Fruit fly (Drosophila melanogaster) whole organism, embryonic: ENCODE measurements around the gene CG3662.

Source experiments
- CG10979 ChIP-seq: fragments of 200-800 bp; sonication (Bioruptor generic); optimal IDR thresholded peaks from 2 replicates; lab custom pipeline; 2018; ENCODE audit warnings: missing biosample characterization, mild to moderate bottlenecking, missing genetic modification characterization, moderate library complexity
- CG11093 ChIP-seq: fragments of 200-800 bp; sonication (Bioruptor generic); IDR thresholded peaks from 3 replicates; pipeline ENCODE4 v1.3.6; 2022; ENCODE audit warnings: missing biosample characterization, missing genetic modification characterization
- CG12942 ChIP-seq: fragments of 200-800 bp; sonication (Bioruptor generic); optimal IDR thresholded peaks from 3 replicates; lab custom pipeline; 2016; ENCODE audit warnings: missing biosample characterization, missing genetic modification characterization
- CG13624 ChIP-seq: fragments of 200-800 bp; sonication (Bioruptor generic); optimal IDR thresholded peaks from 2 replicates; lab custom pipeline; 2016; ENCODE audit warnings: missing biosample characterization, missing genetic modification characterization
- CG1529 ChIP-seq: fragments of 200-800 bp; sonication (Bioruptor generic); optimal IDR thresholded peaks from 3 replicates; lab custom pipeline; 2018; ENCODE audit warnings: missing biosample characterization, missing genetic modification characterization
- CG17385 ChIP-seq: fragments of 200-800 bp; sonication (Bioruptor generic); optimal IDR thresholded peaks from 3 replicates; lab custom pipeline; 2018; ENCODE audit warnings: missing biosample characterization, mild to moderate bottlenecking, missing genetic modification characterization
- CG18262 ChIP-seq: fragments of 200-800 bp; optimal IDR thresholded peaks from 3 replicates; lab custom pipeline; 2019; ENCODE audit warnings: missing biosample characterization, mild to moderate bottlenecking, missing genetic modification characterization, moderate library complexity
- CG18619 ChIP-seq: fragments of 200-800 bp; sonication (Bioruptor generic); optimal IDR thresholded peaks from 3 replicates; lab custom pipeline; 2017; ENCODE audit warnings: missing biosample characterization, mild to moderate bottlenecking, missing genetic modification characterization
- CG2129 ChIP-seq: fragments of 200-800 bp; sonication (Bioruptor generic); IDR thresholded peaks from 2 replicates; pipeline ENCODE4 v1.3.6; 2022; ENCODE audit warnings: missing biosample characterization, missing genetic modification characterization; ENCODE audit not compliant: partially characterized antibody
- CG33213 ChIP-seq: fragments of 200-800 bp; sonication (Bioruptor generic); optimal IDR thresholded peaks from 3 replicates; lab custom pipeline; 2016; ENCODE audit warnings: missing biosample characterization, missing genetic modification characterization
- CG42726 ChIP-seq: fragments of 200-800 bp; sonication (Bioruptor generic); IDR thresholded peaks from 2 replicates; pipeline ENCODE4 v1.3.6; 2022; ENCODE audit warnings: missing biosample characterization, missing genetic modification characterization; ENCODE audit not compliant: partially characterized antibody
- CG6175 ChIP-seq: fragments of 200-800 bp; sonication (Bioruptor generic); IDR thresholded peaks from 3 replicates; pipeline ENCODE4 v1.3.6; 2022; ENCODE audit warnings: missing biosample characterization, missing genetic modification characterization
- CG6272 ChIP-seq: fragments of 200-800 bp; sonication (Bioruptor generic); IDR thresholded peaks from 2 replicates; pipeline ENCODE4 v1.3.6; 2022; ENCODE audit warnings: missing biosample characterization, missing genetic modification characterization
- CG6689 ChIP-seq: fragments of 200-800 bp; sonication (Bioruptor generic); IDR thresholded peaks from 2 replicates; pipeline ENCODE4 v1.3.6; 2022; ENCODE audit warnings: missing biosample characterization, missing genetic modification characterization
- CG8944 ChIP-seq: fragments of 200-800 bp; sonication (Bioruptor generic); optimal IDR thresholded peaks from 3 replicates; lab custom pipeline; 2016; ENCODE audit warnings: missing biosample characterization, missing genetic modification characterization
- CG9876 ChIP-seq: fragments of 200-800 bp; sonication (Bioruptor generic); optimal IDR thresholded peaks from 2 replicates; lab custom pipeline; 2016; ENCODE audit warnings: missing biosample characterization, missing genetic modification characterization
- Dad ChIP-seq: fragments of 200-800 bp; sonication (Bioruptor generic); optimal IDR thresholded peaks from 3 replicates; lab custom pipeline; 2016; ENCODE audit warnings: missing biosample characterization, missing genetic modification characterization
- HmgD ChIP-seq: fragments of 200-800 bp; sonication (Bioruptor generic); optimal IDR thresholded peaks from 3 replicates; lab custom pipeline; 2016; ENCODE audit warnings: missing biosample characterization, missing genetic modification characterization
- Hr51 ChIP-seq, 2 experiments: fragments of 200-800 bp; sonication (Bioruptor generic); optimal IDR thresholded peaks; 2 replicates in 1 of 2; 3 replicates in 1 of 2; lab custom pipeline; 2016 to 2018; ENCODE audit warnings: missing biosample characterization in 2 of 2, missing genetic modification characterization in 2 of 2, mild to moderate bottlenecking in 1 of 2, moderate library complexity in 1 of 2
- Hsf ChIP-seq: fragments of 200-800 bp; sonication (Bioruptor generic); optimal IDR thresholded peaks from 3 replicates; lab custom pipeline; 2016; ENCODE audit warnings: missing biosample characterization, missing genetic modification characterization
- Lhr ChIP-seq: fragments of 200-800 bp; sonication (Bioruptor generic); optimal IDR thresholded peaks from 3 replicates; lab custom pipeline; 2017; ENCODE audit warnings: mild to moderate bottlenecking, missing biosample characterization, missing genetic modification reagents, missing genetic modification characterization
- Lpt ChIP-seq: fragments of >200 bp; optimal IDR thresholded peaks from 2 replicates; lab custom pipeline; 2018; ENCODE audit warnings: missing biosample characterization, missing genetic modification characterization
- Neu2 ChIP-seq: fragments of 200-800 bp; sonication (Bioruptor generic); optimal IDR thresholded peaks from 3 replicates; lab custom pipeline; 2016; ENCODE audit warnings: missing biosample characterization, missing genetic modification characterization, borderline replicate concordance
- Opbp ChIP-seq: fragments of 200-800 bp; sonication (Bioruptor generic); IDR thresholded peaks from 3 replicates; pipeline ENCODE4 v1.3.6; 2022; ENCODE audit warnings: missing biosample characterization, missing genetic modification characterization; ENCODE audit not compliant: partially characterized antibody
- Ravus ChIP-seq: fragments of 200-800 bp; sonication (Bioruptor generic); IDR thresholded peaks from 2 replicates; pipeline ENCODE4 v1.3.6; 2022; ENCODE audit warnings: missing biosample characterization, missing genetic modification characterization
- Rx ChIP-seq: fragments of 200-800 bp; sonication (Bioruptor generic); IDR thresholded peaks from 2 replicates; pipeline ENCODE4 v1.3.6; 2022; ENCODE audit warnings: missing biosample characterization, missing genetic modification characterization
- Side ChIP-seq: fragments of 200-800 bp; sonication (Bioruptor generic); optimal IDR thresholded peaks from 2 replicates; lab custom pipeline; 2016; ENCODE audit warnings: missing biosample characterization, missing genetic modification characterization
- Sin3A ChIP-seq: fragments of >200 bp; optimal IDR thresholded peaks from 2 replicates; lab custom pipeline; 2018
- Xbp1 ChIP-seq: fragments of 200-800 bp; sonication (Bioruptor generic); optimal IDR thresholded peaks from 3 replicates; lab custom pipeline; 2016; ENCODE audit warnings: missing biosample characterization, mild to moderate bottlenecking, missing genetic modification characterization
- abd-A ChIP-seq: fragments of 200-800 bp; sonication (Bioruptor generic); optimal IDR thresholded peaks from 3 replicates; lab custom pipeline; 2019; ENCODE audit warnings: missing biosample characterization, mild to moderate bottlenecking, missing genetic modification characterization, moderate library complexity
- ac ChIP-seq: fragments of 200-800 bp; sonication (Bioruptor generic); optimal IDR thresholded peaks from 3 replicates; lab custom pipeline; 2017; ENCODE audit warnings: missing biosample characterization, mild to moderate bottlenecking, missing genetic modification characterization
- ato ChIP-seq: fragments of 200-800 bp; sonication (Bioruptor generic); IDR thresholded peaks from 2 replicates; pipeline ENCODE4 v1.3.6; 2022; ENCODE audit warnings: missing biosample characterization, missing genetic modification characterization; ENCODE audit not compliant: partially characterized antibody
- cad ChIP-seq: fragments of >200 bp; optimal IDR thresholded peaks from 2 replicates; lab custom pipeline; 2017; ENCODE audit warnings: missing biosample characterization, missing genetic modification characterization
- crp ChIP-seq, 2 experiments: fragments of 200-800 bp; sonication (Bioruptor generic); optimal IDR thresholded peaks; 2 replicates in 1 of 2; 3 replicates in 1 of 2; lab custom pipeline; 2017; ENCODE audit warnings: missing biosample characterization in 2 of 2, missing genetic modification characterization in 2 of 2, mild to moderate bottlenecking in 1 of 2, moderate library complexity in 1 of 2
- dm ChIP-seq: fragments of 200-800 bp; sonication (Bioruptor generic); optimal IDR thresholded peaks from 3 replicates; lab custom pipeline; 2016; ENCODE audit warnings: missing biosample characterization, missing genetic modification characterization
- ems ChIP-seq: fragments of 200-800 bp; sonication (Bioruptor generic); optimal IDR thresholded peaks from 3 replicates; lab custom pipeline; 2016; ENCODE audit warnings: missing biosample characterization, missing genetic modification characterization
- ftz-f1 ChIP-seq: fragments of 200-800 bp; sonication (Bioruptor generic); optimal IDR thresholded peaks from 2 replicates; lab custom pipeline; 2016; ENCODE audit warnings: missing biosample characterization, missing genetic modification characterization
- gro ChIP-seq: fragments of 200-800 bp; sonication (Bioruptor generic); optimal IDR thresholded peaks from 2 replicates; lab custom pipeline; 2016; ENCODE audit warnings: missing biosample characterization, missing genetic modification characterization
- ken ChIP-seq: fragments of 200-800 bp; sonication (Bioruptor generic); IDR thresholded peaks from 3 replicates; pipeline ENCODE4 v1.3.6; 2022; ENCODE audit warnings: missing biosample characterization, missing genetic modification characterization
- kni ChIP-seq: fragments of 200-800 bp; sonication (Bioruptor generic); optimal IDR thresholded peaks from 3 replicates; lab custom pipeline; 2017; ENCODE audit warnings: mild to moderate bottlenecking, missing biosample characterization, missing genetic modification reagents, missing genetic modification characterization
- lmd ChIP-seq: fragments of 200-800 bp; sonication (Bioruptor generic); IDR thresholded peaks from 2 replicates; pipeline ENCODE4 v1.3.6; 2022; ENCODE audit warnings: missing biosample characterization, missing genetic modification characterization
- lola ChIP-seq, 3 experiments: fragments of >200 bp in 2 of 3; fragments of 200-800 bp in 1 of 3; sonication (Bioruptor generic) in 1 of 3; optimal IDR thresholded peaks; 2 replicates each; lab custom pipeline; 2017 to 2019; ENCODE audit warnings: missing biosample characterization in 3 of 3, missing genetic modification characterization in 3 of 3, mild to moderate bottlenecking in 1 of 3, moderate library complexity in 1 of 3
- nerfin-1 ChIP-seq: fragments of 200-800 bp; sonication (Bioruptor generic); optimal IDR thresholded peaks from 3 replicates; lab custom pipeline; 2019; ENCODE audit warnings: missing biosample characterization, mild to moderate bottlenecking, missing genetic modification characterization, moderate library complexity
- pb ChIP-seq: fragments of 200-800 bp; sonication (Bioruptor generic); optimal IDR thresholded peaks from 3 replicates; lab custom pipeline; 2016; ENCODE audit warnings: missing biosample characterization, missing genetic modification characterization
- sc ChIP-seq, 3 experiments: fragments of >200 bp in 2 of 3; fragments of 200-800 bp in 1 of 3; sonication (Bioruptor generic) in 1 of 3; optimal IDR thresholded peaks; 2 replicates in 2 of 3; 3 replicates in 1 of 3; lab custom pipeline; 2017; ENCODE audit warnings: mild to moderate bottlenecking in 1 of 3, missing biosample characterization in 1 of 3, missing genetic modification characterization in 1 of 3, missing genetic modification reagents in 1 of 3
- schlank ChIP-seq: fragments of 200-800 bp; sonication (Bioruptor generic); optimal IDR thresholded peaks from 2 replicates; lab custom pipeline; 2018; ENCODE audit warnings: missing biosample characterization, mild to moderate bottlenecking, missing genetic modification characterization
- stc ChIP-seq: fragments of 200-800 bp; sonication (Bioruptor generic); IDR thresholded peaks from 2 replicates; pipeline ENCODE4 v1.3.6; 2022; ENCODE audit warnings: missing biosample characterization, missing genetic modification characterization
- trh ChIP-seq: fragments of 200-800 bp; sonication (Bioruptor generic); optimal IDR thresholded peaks from 2 replicates; lab custom pipeline; 2016; ENCODE audit warnings: missing biosample characterization, missing genetic modification characterization
- zfh1 ChIP-seq: fragments of 200-800 bp; sonication (Bioruptor generic); IDR thresholded peaks from 3 replicates; pipeline ENCODE4 v1.3.6; 2022; ENCODE audit warnings: missing biosample characterization, missing genetic modification characterization

CG3662 gene

DNA sequence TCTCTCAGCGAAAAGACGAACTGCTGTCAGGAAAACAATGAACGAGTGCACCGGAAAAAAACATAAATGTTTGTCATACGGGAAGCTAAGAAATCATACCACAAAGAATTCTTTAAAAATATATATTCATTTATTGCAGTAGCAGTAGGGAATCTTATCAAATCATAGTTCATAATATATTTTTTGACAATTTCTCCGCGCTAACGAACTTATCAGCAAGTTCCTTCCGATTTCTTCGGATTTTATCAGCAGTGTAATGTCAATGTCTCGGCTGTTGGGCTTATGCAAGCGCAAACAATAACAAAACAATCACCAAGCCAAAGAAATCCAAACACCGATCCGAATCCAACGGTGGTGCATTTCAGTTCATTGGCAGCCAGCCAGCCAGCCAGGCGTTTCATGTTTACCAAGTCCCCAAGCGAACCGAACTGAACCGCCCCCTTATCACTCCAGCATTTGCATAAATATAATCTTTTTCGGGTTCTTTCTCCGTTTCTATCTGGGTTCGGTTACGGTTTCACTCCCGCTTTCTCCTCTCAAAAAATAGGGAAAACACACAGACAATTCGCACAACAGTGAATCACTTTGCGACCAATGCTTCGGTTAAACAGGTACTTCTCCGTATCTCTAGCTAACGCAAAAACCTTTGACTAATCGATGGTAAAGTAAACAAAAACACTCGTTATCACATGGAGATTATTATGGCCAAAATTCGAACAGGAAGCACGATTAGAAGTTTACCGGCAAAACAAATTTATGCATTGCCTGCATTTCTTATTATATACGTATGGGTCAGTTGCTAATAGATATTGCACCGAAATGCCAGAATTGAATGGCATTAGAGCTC is 6.7 kb downstream of the CG3662 start (continued):
- peak; percentile 60 for TF ChIP-seq Xbp1 (GFP tag; lab: Kevin White, UChicago)
- TF ChIP-seq gro, result no peak
- peak in 1 of 3 experiments; percentile 41 for TF ChIP-seq lola (GFP tag; optimal IDR thresholded peaks at IDR 0.05; lab: Kevin White, UChicago)
- no peak for TF ChIP-seq ftz-f1
- no peak for TF ChIP-seq trh (GFP tag; lab: Kevin White, UChicago)
- no peak for TF ChIP-seq ac
- peak; percentile 15 for TF ChIP-seq kni (GFP tag; lab: Kevin White, UChicago)
- TF ChIP-seq CG1529 (GFP tag; lab: Kevin White, UChicago), result peak; percentile 65
- TF ChIP-seq CG6175 (GFP tag; lab: Robert Waterston, UW), result no peak
- TF ChIP-seq CG6272 (GFP tag; lab: Robert Waterston, UW), result no peak
- peak; percentile 9 for TF ChIP-seq CG18619 (GFP tag; lab: Kevin White, UChicago)
- no peak for TF ChIP-seq dm (GFP tag; lab: Kevin White, UChicago)
- no peak for TF ChIP-seq crp (GFP tag; optimal IDR thresholded peaks at IDR 0.05; lab: Kevin White, UChicago)
- TF ChIP-seq Ravus (GFP tag; lab: Robert Waterston, UW), result no peak
- no peak for TF ChIP-seq Lpt (GFP tag; lab: Kevin White, UChicago)
- TF ChIP-seq CG42726 (GFP tag; lab: Robert Waterston, UW), result no peak
- no peak for TF ChIP-seq abd-A (tag; lab: Kevin White, UChicago)
- peak; percentile 48 for TF ChIP-seq CG17385 (GFP tag; lab: Kevin White, UChicago)
- 0 out of 2 replicates have a peak, but pooled peaks have one; percentile 4 for TF ChIP-seq CG6689
- no peak for TF ChIP-seq stc (GFP tag; lab: Robert Waterston, UW)
- TF ChIP-seq cad (GFP tag; lab: Kevin White, UChicago), result no peak
- TF ChIP-seq schlank, result no peak
- no peak for TF ChIP-seq ken (GFP tag; lab: Robert Waterston, UW)
- peak; percentile 66 for TF ChIP-seq CG10979 (tag; lab: Kevin White, UChicago)
- TF ChIP-seq CG18262 (tag; lab: Kevin White, UChicago), result peak; percentile 66
- TF ChIP-seq ato (GFP tag; lab: Robert Waterston, UW), result no peak
- TF ChIP-seq lmd (GFP tag; lab: Robert Waterston, UW), result no peak; the same call in 1 of the 2 replicates
- no peak for TF ChIP-seq Hr51 (GFP tag; optimal IDR thresholded peaks at IDR 0.05; lab: Kevin White, UChicago)
- TF ChIP-seq ems, result no peak
- peak; percentile 36 for TF ChIP-seq Lhr
- TF ChIP-seq Dad (GFP tag; lab: Kevin White, UChicago), result no peak
- TF ChIP-seq Side (GFP tag; lab: Kevin White, UChicago), result no peak
- no peak for TF ChIP-seq CG2129
- TF ChIP-seq HmgD, result no peak
- TF ChIP-seq CG8944 (GFP tag; lab: Kevin White, UChicago), result no peak
- TF ChIP-seq sc (optimal IDR thresholded peaks at IDR 0.05; lab: Kevin White, UChicago), result no peak
- TF ChIP-seq sc (GFP tag; optimal IDR thresholded peaks at IDR 0.05; lab: Kevin White, UChicago), result peak; percentile 69
- TF ChIP-seq CG12942 (GFP tag; lab: Kevin White, UChicago), result peak; percentile 47
- TF ChIP-seq CG13624 (GFP tag; lab: Kevin White, UChicago), result no peak
- no peak for TF ChIP-seq Opbp (GFP tag; lab: Robert Waterston, UW)
- TF ChIP-seq Sin3A (lab: Kevin White, UChicago), result no peak
- TF ChIP-seq nerfin-1, result peak; percentile 33
- TF ChIP-seq CG33213 (GFP tag; lab: Kevin White, UChicago), result no peak
- TF ChIP-seq zfh1, result peak; percentile 13; the same call in 1 of the 3 replicates
- peak; percentile 50 for TF ChIP-seq Hsf (GFP tag; lab: Kevin White, UChicago)
- no peak for TF ChIP-seq Rx (GFP tag; lab: Robert Waterston, UW)
- no peak for TF ChIP-seq Neu2 (GFP tag; lab: Kevin White, UChicago)
- no peak for TF ChIP-seq CG9876 (GFP tag; lab: Kevin White, UChicago)
- TF ChIP-seq pb (GFP tag; lab: Kevin White, UChicago), result no peak
- TF ChIP-seq CG11093, result no peak
